Fruit fly (Drosophila melanogaster) whole organism, embryonic: ENCODE data around the gene Pak.

ENCODE experiments used
- ATbp ChIP-seq: fragments of 200-800 bp; sonication (Bioruptor generic); optimal IDR thresholded peaks from 2 replicates; lab custom pipeline; 2017; ENCODE audit warnings: missing biosample characterization, mild to moderate bottlenecking, missing genetic modification characterization, missing genetic modification reagents
- Adf1 ChIP-seq: fragments of 200-800 bp; sonication (Bioruptor generic); IDR thresholded peaks from 2 replicates; pipeline ENCODE4 v1.3.6; 2022; ENCODE audit warnings: missing biosample characterization, missing genetic modification characterization
- Antp ChIP-seq: fragments of 200-800 bp; sonication (Bioruptor generic); optimal IDR thresholded peaks from 3 replicates; lab custom pipeline; 2016; ENCODE audit warnings: missing biosample characterization, missing genetic modification characterization
- Blimp-1 ChIP-seq: fragments of 200-800 bp; sonication (Bioruptor generic); optimal IDR thresholded peaks from 3 replicates; lab custom pipeline; 2018; ENCODE audit warnings: missing biosample characterization, missing genetic modification characterization, mild to moderate bottlenecking, moderate library complexity, missing genetic modification reagents
- BtbVII ChIP-seq: fragments of 200-800 bp; sonication (Bioruptor generic); optimal IDR thresholded peaks from 3 replicates; lab custom pipeline; 2017; ENCODE audit warnings: missing biosample characterization, mild to moderate bottlenecking, missing genetic modification characterization
- CG10147 ChIP-seq: fragments of 200-800 bp; sonication (Bioruptor generic); optimal IDR thresholded peaks from 2 replicates; lab custom pipeline; 2019; ENCODE audit warnings: missing biosample characterization, mild to moderate bottlenecking, missing genetic modification characterization, moderate library complexity
- CG10321 ChIP-seq: fragments of 200-800 bp; sonication (Bioruptor generic); IDR thresholded peaks from 2 replicates; pipeline ENCODE4 v1.3.6; 2022; ENCODE audit warnings: missing biosample characterization, missing genetic modification characterization
- CG10431 ChIP-seq: fragments of 200-800 bp; sonication (Bioruptor generic); optimal IDR thresholded peaks from 3 replicates; lab custom pipeline; 2018; ENCODE audit warnings: missing biosample characterization, mild to moderate bottlenecking, missing genetic modification characterization
- CG10462 ChIP-seq: fragments of 200-800 bp; sonication (Bioruptor generic); optimal IDR thresholded peaks from 2 replicates; lab custom pipeline; 2016; ENCODE audit warnings: missing biosample characterization, missing genetic modification characterization
- CG11695 ChIP-seq: fragments of 200-800 bp; sonication (Bioruptor generic); IDR thresholded peaks from 3 replicates; pipeline ENCODE4 v1.3.6; 2022; ENCODE audit warnings: missing biosample characterization, missing genetic modification characterization
- CG11723 ChIP-seq: fragments of 200-800 bp; sonication (Bioruptor generic); optimal IDR thresholded peaks from 2 replicates; lab custom pipeline; 2017; ENCODE audit warnings: missing biosample characterization, mild to moderate bottlenecking, missing genetic modification characterization
- CG16815 ChIP-seq: fragments of 200-800 bp; sonication (Bioruptor generic); optimal IDR thresholded peaks from 3 replicates; lab custom pipeline; 2017; ENCODE audit warnings: missing biosample characterization, mild to moderate bottlenecking, missing genetic modification characterization
- CG34422 ChIP-seq: fragments of 200-800 bp; sonication (Bioruptor generic); IDR thresholded peaks from 3 replicates; pipeline ENCODE4 v1.3.6; 2022; ENCODE audit warnings: missing biosample characterization, missing genetic modification characterization
- CG4424 ChIP-seq: fragments of 200-800 bp; sonication (Bioruptor generic); optimal IDR thresholded peaks from 3 replicates; lab custom pipeline; 2016; ENCODE audit warnings: missing biosample characterization, missing genetic modification characterization
- CG6272 ChIP-seq: fragments of 200-800 bp; sonication (Bioruptor generic); IDR thresholded peaks from 2 replicates; pipeline ENCODE4 v1.3.6; 2022; ENCODE audit warnings: missing biosample characterization, missing genetic modification characterization
- CG6689 ChIP-seq: fragments of 200-800 bp; sonication (Bioruptor generic); IDR thresholded peaks from 2 replicates; pipeline ENCODE4 v1.3.6; 2022; ENCODE audit warnings: missing biosample characterization, missing genetic modification characterization
- CG7357 ChIP-seq: fragments of 200-800 bp; sonication (Bioruptor generic); IDR thresholded peaks from 3 replicates; pipeline ENCODE4 v1.3.6; 2022; ENCODE audit warnings: missing biosample characterization, missing genetic modification characterization
- CG9932 ChIP-seq: fragments of 200-800 bp; sonication (Bioruptor generic); IDR thresholded peaks from 2 replicates; pipeline ENCODE4 v1.3.6; 2022; ENCODE audit warnings: missing biosample characterization, missing genetic modification characterization
- CHES-1-like ChIP-seq: fragments of 200-800 bp; sonication (Bioruptor generic); optimal IDR thresholded peaks from 2 replicates; lab custom pipeline; 2016; ENCODE audit warnings: missing biosample characterization, missing genetic modification characterization
- Chrac-16 ChIP-seq: fragments of 200-800 bp; sonication (Bioruptor generic); optimal IDR thresholded peaks from 3 replicates; lab custom pipeline; 2016; ENCODE audit warnings: missing biosample characterization, missing genetic modification characterization
- D ChIP-seq, 2 experiments: fragments of 200-800 bp in 1 of 2; fragments of >200 bp in 1 of 2; sonication (Bioruptor generic) in 1 of 2; optimal IDR thresholded peaks; 2 replicates in 1 of 2; 3 replicates in 1 of 2; lab custom pipeline; 2017; ENCODE audit warnings: mild to moderate bottlenecking in 1 of 2, missing biosample characterization in 1 of 2, missing genetic modification characterization in 1 of 2, missing genetic modification reagents in 1 of 2
- D19A ChIP-seq: fragments of 200-800 bp; optimal IDR thresholded peaks from 3 replicates; lab custom pipeline; 2019; ENCODE audit warnings: missing biosample characterization, mild to moderate bottlenecking, missing genetic modification characterization, moderate library complexity
- Dip3 ChIP-seq: fragments of 200-800 bp; sonication (Bioruptor generic); optimal IDR thresholded peaks from 3 replicates; lab custom pipeline; 2016; ENCODE audit warnings: missing biosample characterization, missing genetic modification characterization
- Fer3 ChIP-seq: fragments of 200-800 bp; sonication (Bioruptor generic); optimal IDR thresholded peaks from 2 replicates; lab custom pipeline; 2018; ENCODE audit warnings: missing biosample characterization, mild to moderate bottlenecking, missing genetic modification characterization, moderate library complexity
- HLH4C ChIP-seq: fragments of 200-800 bp; sonication (Bioruptor generic); IDR thresholded peaks from 3 replicates; pipeline ENCODE4 v1.3.6; 2022; ENCODE audit warnings: missing biosample characterization, missing genetic modification characterization; ENCODE audit not compliant: partially characterized antibody
- Hr78 ChIP-seq, 2 experiments: fragments of 200-800 bp in 1 of 2; fragments of >200 bp in 1 of 2; sonication (Bioruptor generic) in 1 of 2; optimal IDR thresholded peaks; 2 replicates each; lab custom pipeline; 2017 to 2019; ENCODE audit warnings: missing biosample characterization in 2 of 2, missing genetic modification characterization in 2 of 2, mild to moderate bottlenecking in 1 of 2, moderate library complexity in 1 of 2
- Lhr ChIP-seq: fragments of 200-800 bp; sonication (Bioruptor generic); optimal IDR thresholded peaks from 3 replicates; lab custom pipeline; 2017; ENCODE audit warnings: mild to moderate bottlenecking, missing biosample characterization, missing genetic modification reagents, missing genetic modification characterization
- Med ChIP-seq: fragments of 200-800 bp; sonication (Bioruptor generic); peaks from one replicate; lab custom pipeline; 2016; ENCODE audit warnings: missing biosample characterization, missing genetic modification characterization, mild to moderate bottlenecking, inconsistent platforms, moderate library complexity
- NC2β ChIP-seq: fragments of 200-800 bp; sonication (Bioruptor generic); optimal IDR thresholded peaks from 2 replicates; lab custom pipeline; 2016; ENCODE audit warnings: missing biosample characterization, missing genetic modification characterization
- Oli ChIP-seq: fragments of 200-800 bp; sonication (Bioruptor generic); optimal IDR thresholded peaks from 2 replicates; lab custom pipeline; 2018; ENCODE audit warnings: missing biosample characterization, mild to moderate bottlenecking, missing genetic modification characterization, moderate library complexity
- TFAM ChIP-seq: fragments of 200-800 bp; sonication (Bioruptor generic); optimal IDR thresholded peaks from 2 replicates; lab custom pipeline; 2017; ENCODE audit warnings: missing biosample characterization, missing genetic modification characterization, inconsistent platforms
- az2 ChIP-seq: fragments of 200-800 bp; sonication (Bioruptor generic); optimal IDR thresholded peaks from 3 replicates; lab custom pipeline; 2016; ENCODE audit warnings: missing biosample characterization, missing genetic modification characterization
- bbx ChIP-seq: fragments of 200-800 bp; sonication (Bioruptor generic); IDR thresholded peaks from 2 replicates; pipeline ENCODE4 v1.3.6; 2022; ENCODE audit warnings: missing biosample characterization, missing genetic modification characterization; ENCODE audit not compliant: partially characterized antibody
- crp ChIP-seq, 2 experiments: fragments of 200-800 bp; sonication (Bioruptor generic); optimal IDR thresholded peaks; 2 replicates in 1 of 2; 3 replicates in 1 of 2; lab custom pipeline; 2017; ENCODE audit warnings: missing biosample characterization in 2 of 2, missing genetic modification characterization in 2 of 2, mild to moderate bottlenecking in 1 of 2, moderate library complexity in 1 of 2
- dm ChIP-seq: fragments of 200-800 bp; sonication (Bioruptor generic); optimal IDR thresholded peaks from 3 replicates; lab custom pipeline; 2016; ENCODE audit warnings: missing biosample characterization, missing genetic modification characterization
- eyg ChIP-seq: fragments of 200-800 bp; sonication (Bioruptor generic); optimal IDR thresholded peaks from 3 replicates; lab custom pipeline; 2016; ENCODE audit warnings: missing biosample characterization, missing genetic modification characterization
- fd3F ChIP-seq: fragments of 200-800 bp; sonication (Bioruptor generic); optimal IDR thresholded peaks from 2 replicates; lab custom pipeline; 2018; ENCODE audit warnings: missing biosample characterization, mild to moderate bottlenecking, missing genetic modification characterization, moderate library complexity
- fd96Cb ChIP-seq: fragments of 200-800 bp; sonication (Bioruptor generic); optimal IDR thresholded peaks from 2 replicates; lab custom pipeline; 2018; ENCODE audit warnings: missing biosample characterization, mild to moderate bottlenecking, missing genetic modification characterization, moderate library complexity
- jumu ChIP-seq: fragments of 200-800 bp; sonication (Bioruptor generic); optimal IDR thresholded peaks from 3 replicates; lab custom pipeline; 2016; ENCODE audit warnings: missing biosample characterization, missing genetic modification characterization
- lab ChIP-seq: fragments of 200-800 bp; sonication (Bioruptor generic); optimal IDR thresholded peaks from 3 replicates; lab custom pipeline; 2017; ENCODE audit warnings: missing biosample characterization, missing genetic modification characterization, mild to moderate bottlenecking, moderate library complexity, missing genetic modification reagents
- oc ChIP-seq: fragments of 200-800 bp; sonication (Bioruptor generic); optimal IDR thresholded peaks from 2 replicates; lab custom pipeline; 2018; ENCODE audit warnings: missing biosample characterization, mild to moderate bottlenecking, missing genetic modification characterization, moderate library complexity
- ranshi ChIP-seq: fragments of 200-800 bp; sonication (Bioruptor generic); IDR thresholded peaks from 2 replicates; pipeline ENCODE4 v1.3.6; 2022; ENCODE audit warnings: missing biosample characterization, missing genetic modification characterization
- rib ChIP-seq: fragments of 200-800 bp; sonication (Bioruptor generic); IDR thresholded peaks from 2 replicates; pipeline ENCODE4 v1.3.6; 2022; ENCODE audit warnings: missing biosample characterization, missing genetic modification characterization
- sens-2 ChIP-seq: fragments of 200-800 bp; sonication (Bioruptor generic); IDR thresholded peaks from 2 replicates; pipeline ENCODE4 v1.3.6; 2022; ENCODE audit warnings: missing biosample characterization, missing genetic modification characterization
- tin ChIP-seq: fragments of 200-800 bp; sonication (Bioruptor generic); optimal IDR thresholded peaks from 3 replicates; lab custom pipeline; 2016; ENCODE audit warnings: missing biosample characterization, missing genetic modification characterization
- tna ChIP-seq: fragments of 200-800 bp; sonication (Bioruptor generic); IDR thresholded peaks from 2 replicates; pipeline ENCODE4 v1.3.6; 2022; ENCODE audit warnings: missing biosample characterization, missing genetic modification characterization; ENCODE audit not compliant: partially characterized antibody
- unpg ChIP-seq: fragments of 200-800 bp; sonication (Bioruptor generic); optimal IDR thresholded peaks from 3 replicates; lab custom pipeline; 2018; ENCODE audit warnings: missing biosample characterization, mild to moderate bottlenecking, missing genetic modification characterization, moderate library complexity

The Pak gene

DNA sequence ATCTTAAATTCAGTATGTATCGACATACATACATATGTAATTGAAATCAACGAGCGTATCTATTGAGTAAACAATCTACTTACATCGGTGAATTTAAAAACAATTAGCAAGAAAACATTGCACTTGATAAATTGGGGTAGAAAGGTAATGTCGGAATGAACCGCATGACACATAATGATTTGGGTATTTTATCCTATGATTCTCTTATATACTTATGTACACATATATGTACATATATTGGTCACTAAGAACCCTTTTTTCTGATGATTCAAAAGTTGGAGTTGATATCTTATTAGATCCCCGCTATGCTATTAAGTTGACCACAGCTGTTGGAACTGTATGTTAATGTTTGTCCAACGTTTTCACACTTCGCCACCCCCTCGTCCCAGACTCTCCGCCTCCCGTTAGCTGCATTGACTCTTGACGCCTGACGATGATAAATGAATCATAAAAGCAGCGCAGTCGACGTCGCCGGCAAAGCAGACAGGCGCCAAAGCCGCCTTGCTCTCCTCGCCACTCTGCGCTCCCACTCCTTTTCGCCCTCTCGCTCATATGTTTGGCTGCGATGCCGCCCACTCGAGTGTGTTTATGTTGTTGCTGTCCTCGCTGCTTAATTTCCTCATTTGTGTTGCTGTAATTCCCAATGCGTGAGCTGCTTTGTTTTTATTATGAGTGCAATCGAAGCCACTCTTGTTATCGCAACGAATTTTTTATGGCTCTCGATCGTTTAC is 2.4 kb downstream of the Pak start (continued):
- TF ChIP-seq Fer3 (tag; lab: Kevin White, UChicago), result peak; percentile 4
- TF ChIP-seq jumu (GFP tag; lab: Kevin White, UChicago), result peak; percentile 4
- no peak for TF ChIP-seq rib
- TF ChIP-seq CG10147 (GFP tag; lab: Kevin White, UChicago), result peak; percentile 5
- TF ChIP-seq Lhr (GFP tag; lab: Kevin White, UChicago), result no peak
- peak; percentile 1 for TF ChIP-seq D19A (tag; lab: Kevin White, UChicago)
- no peak for TF ChIP-seq Chrac-16 (GFP tag; lab: Kevin White, UChicago)
- TF ChIP-seq fd96Cb (tag; lab: Kevin White, UChicago), result peak; percentile 30
- peak; percentile 54 for TF ChIP-seq Med (GFP tag; lab: Kevin White, UChicago)
- peak; percentile 26 for TF ChIP-seq CG11723
- TF ChIP-seq CG6272, result no peak
- TF ChIP-seq Dip3 (GFP tag; lab: Kevin White, UChicago), result no peak
- no peak for TF ChIP-seq D (optimal IDR thresholded peaks at IDR 0.05; lab: Kevin White, UChicago)
- TF ChIP-seq D (GFP tag; optimal IDR thresholded peaks at IDR 0.05; lab: Kevin White, UChicago), result peak; percentile 58
- no peak for TF ChIP-seq CG10321
- peak; percentile 25 for TF ChIP-seq az2 (GFP tag; lab: Kevin White, UChicago)
- TF ChIP-seq HLH4C, result no peak
- TF ChIP-seq TFAM (GFP tag; lab: Kevin White, UChicago), result no peak
- TF ChIP-seq crp (GFP tag; optimal IDR thresholded peaks at IDR 0.05; lab: Kevin White, UChicago), result no peak
- peak; percentile 39; the same call in 1 of the 2 replicates for TF ChIP-seq CG6689 (GFP tag; lab: Robert Waterston, UW)
- no peak for TF ChIP-seq CG34422 (GFP tag; lab: Robert Waterston, UW)
- no peak for TF ChIP-seq tin (GFP tag; lab: Kevin White, UChicago)
- TF ChIP-seq bbx, result no peak
- TF ChIP-seq unpg (GFP tag; lab: Kevin White, UChicago), result peak; percentile 9
- no peak for TF ChIP-seq lab (GFP tag; lab: Kevin White, UChicago)
- TF ChIP-seq sens-2 (GFP tag; lab: Robert Waterston, UW), result no peak
- TF ChIP-seq CG11695 (GFP tag; lab: Robert Waterston, UW), result 0 out of 3 replicates have a peak, but pooled peaks have one; percentile 19
- TF ChIP-seq CG4424, result peak; percentile 53
- TF ChIP-seq dm (GFP tag; lab: Kevin White, UChicago), result no peak
- TF ChIP-seq Blimp-1 (GFP tag; lab: Kevin White, UChicago), result peak; percentile 33
- TF ChIP-seq, all 482 proteins: peak for 113

DNA sequence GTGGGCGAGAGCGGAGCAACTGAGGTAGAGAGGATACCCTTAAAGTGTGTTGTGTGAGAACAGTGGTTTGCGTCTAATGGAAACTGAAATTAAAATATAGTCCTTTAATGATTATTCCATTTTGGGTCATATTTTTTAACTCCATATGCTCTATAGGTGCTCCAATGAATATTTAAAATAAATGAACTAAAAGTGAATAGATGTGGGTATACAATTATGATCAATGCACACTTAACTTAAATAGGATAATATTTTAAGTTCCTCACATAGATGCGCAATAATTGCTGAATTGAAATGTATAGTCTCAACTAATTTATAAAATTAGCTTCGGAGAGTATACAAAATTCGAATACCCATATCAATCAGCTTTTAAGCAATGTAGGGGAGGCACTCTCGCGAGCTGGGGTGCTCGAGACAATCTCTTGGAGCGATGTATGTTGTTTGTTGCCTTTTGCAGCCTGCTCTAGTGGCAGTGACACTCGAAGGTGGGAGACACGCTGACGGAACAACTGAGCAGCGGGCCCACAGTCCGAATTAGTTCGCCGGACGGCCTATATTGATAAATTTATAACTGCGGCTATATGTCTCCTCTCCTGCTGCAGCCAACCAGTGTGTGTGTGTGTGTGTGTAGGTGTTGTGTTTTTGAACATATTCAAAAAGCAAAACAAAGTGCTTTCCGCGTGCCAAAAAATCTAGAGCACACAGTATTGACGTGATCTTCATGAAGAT is 3.1 kb downstream of the Pak start:
- peak; percentile 72 for TF ChIP-seq ATbp
- TF ChIP-seq CG10462, result peak; percentile 69
- TF ChIP-seq Dip3 (GFP tag; lab: Kevin White, UChicago), result peak; percentile 57
- peak; percentile 83 for TF ChIP-seq BtbVII
- TF ChIP-seq CG10431 (GFP tag; lab: Kevin White, UChicago), result no peak
- TF ChIP-seq oc, result no peak
- TF ChIP-seq CG16815 (GFP tag; lab: Kevin White, UChicago), result peak; percentile 65
- TF ChIP-seq ranshi (GFP tag; lab: Robert Waterston, UW), result peak; percentile 54; the same call in 1 of the 2 replicates
- TF ChIP-seq Hr78 (GFP tag; optimal IDR thresholded peaks at IDR 0.05; lab: Kevin White, UChicago), result no peak
- peak; percentile 53 for TF ChIP-seq Antp (GFP tag; lab: Kevin White, UChicago)
- TF ChIP-seq CG7357 (GFP tag; lab: Robert Waterston, UW), result peak; percentile 47; the same call in 1 of the 3 replicates
- TF ChIP-seq Lhr (GFP tag; lab: Kevin White, UChicago), result peak; percentile 30
- TF ChIP-seq CG9932, result no peak
- peak; percentile 92 for TF ChIP-seq Oli (tag; lab: Kevin White, UChicago)
- no peak for TF ChIP-seq tna
- no peak for TF ChIP-seq Adf1
- no peak for TF ChIP-seq fd3F
- TF ChIP-seq eyg (GFP tag; lab: Kevin White, UChicago), result no peak
- TF ChIP-seq Chrac-16 (GFP tag; lab: Kevin White, UChicago), result peak; percentile 69
- peak; percentile 39 for TF ChIP-seq NC2β (GFP tag; lab: Kevin White, UChicago)
- TF ChIP-seq CHES-1-like (GFP tag; lab: Kevin White, UChicago), result no peak
